Worm (Caenorhabditis elegans): ENCODE results near the gene F48G7.13.

Gene F48G7.13

DNA sequence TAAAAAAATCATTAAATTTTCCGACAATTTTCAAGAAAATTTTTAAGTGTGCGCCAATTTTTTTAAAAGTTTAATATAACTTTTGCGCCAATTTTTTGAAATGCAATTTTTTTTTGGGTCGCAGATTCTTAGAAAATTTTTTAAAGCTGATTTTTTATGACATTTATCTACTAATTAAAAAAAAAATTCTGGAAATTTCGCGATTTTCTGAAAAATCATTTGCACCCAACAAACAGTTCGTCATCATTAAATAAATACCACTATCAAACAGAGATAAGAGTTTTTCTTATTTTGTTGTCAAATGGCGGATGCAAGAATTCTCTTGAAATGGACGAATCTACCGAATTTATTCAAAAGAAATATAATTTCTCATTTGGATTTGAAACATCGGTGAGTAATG lies at the start of gene F48G7.13:
Gene F48G7.13 (plus strand): TSS at position 301 of the 400 bp plus-strand sequence.
- TF ChIP-seq daf-16 (GFP tag; optimal IDR thresholded peaks at IDR 0.05): no peak
- peak; percentile 55 for TF ChIP-seq daf-16 (tag; optimal IDR thresholded peaks at IDR 0.05)
- no peak for TF ChIP-seq egl-27 (tag; optimal IDR thresholded peaks at IDR 0.05)

DNA sequence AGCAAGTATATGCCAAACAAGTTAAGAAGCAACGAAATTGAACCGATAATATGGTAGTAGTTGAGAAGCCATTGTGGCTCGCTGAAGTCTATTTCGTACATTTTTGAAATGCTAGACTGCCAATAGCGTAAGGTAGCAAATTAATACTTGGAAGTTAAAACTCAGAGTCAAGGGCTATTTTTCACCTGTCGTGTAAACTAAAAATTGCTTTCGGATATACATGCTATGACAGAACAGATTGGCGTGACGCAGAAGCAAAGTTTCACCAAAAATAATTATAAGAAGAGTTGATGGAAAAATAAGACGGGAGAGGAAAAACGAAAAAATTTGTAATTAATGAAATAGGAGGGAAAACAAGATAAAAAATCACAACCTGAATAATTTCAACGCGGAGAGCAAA lies 49.4 kb upstream of the F48G7.13 start, which contains the start of gene sri-73:
Gene sri-73 (minus strand): TSS at position 101 of the 400 bp plus-strand sequence.
- TF ChIP-seq ama-1 (optimal IDR thresholded peaks at IDR 0.05): no peak
- no peak for TF ChIP-seq ztf-7 (tag; optimal IDR thresholded peaks at IDR 0.05)
- no peak for TF ChIP-seq aly-2 (tag; optimal IDR thresholded peaks at IDR 0.05)
- no peak for TF ChIP-seq daf-19 (GFP tag; conservative IDR thresholded peaks at IDR 0.05)
- TF ChIP-seq lin-38 (GFP tag; IDR thresholded peaks at IDR 0.05): no peak
- no peak for TF ChIP-seq ctbp-1 (GFP tag; IDR thresholded peaks at IDR 0.05)
- no peak for TF ChIP-seq attf-4 (tag; optimal IDR thresholded peaks at IDR 0.05)
- TF ChIP-seq lin-29 (GFP tag; IDR thresholded peaks at IDR 0.05): no peak
- no peak for TF ChIP-seq hmg-1.1 (GFP tag; IDR thresholded peaks at IDR 0.05)
- no peak for TF ChIP-seq rbr-2 (tag; optimal IDR thresholded peaks at IDR 0.05)
- TF ChIP-seq ceh-32 (tag; optimal IDR thresholded peaks at IDR 0.05; ENCODE audit: poor library complexity): no peak
- TF ChIP-seq mxl-2 (GFP tag; conservative IDR thresholded peaks at IDR 0.05): no peak
- no peak for TF ChIP-seq nhr-25 (tag; optimal IDR thresholded peaks at IDR 0.05; ENCODE audit: borderline replicate concordance, insufficient read depth)
- no peak for TF ChIP-seq ceh-28 (tag; optimal IDR thresholded peaks at IDR 0.05)
- TF ChIP-seq Y48G9A.11 (GFP tag; IDR thresholded peaks at IDR 0.05): no peak
- TF ChIP-seq dpl-1 (GFP tag; optimal IDR thresholded peaks at IDR 0.05): no peak
- no peak for TF ChIP-seq ZK337.2 (GFP tag; IDR thresholded peaks at IDR 0.05)
- TF ChIP-seq nhr-11 (tag; optimal IDR thresholded peaks at IDR 0.05): no peak

DNA sequence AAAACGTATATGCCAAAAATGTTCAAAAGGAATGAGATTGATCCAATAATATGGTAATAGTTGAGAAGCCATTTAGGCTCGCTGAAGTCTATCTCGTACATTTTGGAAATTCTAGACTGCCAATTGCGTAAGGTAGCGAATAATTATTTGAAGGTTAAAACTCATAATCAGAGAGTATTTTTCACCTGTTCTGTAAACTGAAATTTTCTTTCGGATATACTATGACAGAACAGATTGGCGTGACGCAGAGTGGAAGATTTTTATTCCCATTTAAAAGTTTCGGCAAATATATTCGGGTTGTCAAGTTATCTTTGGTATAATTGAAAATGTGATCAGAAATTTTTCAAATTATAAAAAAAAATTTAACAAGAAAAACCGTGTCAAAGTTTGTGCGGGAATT lies 47.3 kb upstream of the F48G7.13 start, which contains the start of gene sri-72:
Gene sri-72 (minus strand): TSS at position 101 of the 400 bp plus-strand sequence.
- TF ChIP-seq R02D3.7 (tag; optimal IDR thresholded peaks at IDR 0.05) (no peak), ztf-7 (tag; optimal IDR thresholded peaks at IDR 0.05) (no peak), zag-1 (tag; optimal IDR thresholded peaks at IDR 0.05) (no peak), pqm-1 (tag; optimal IDR thresholded peaks at IDR 0.05) (no peak), nhr-48 (tag; optimal IDR thresholded peaks at IDR 0.05) (no peak), mep-1 (tag; optimal IDR thresholded peaks at IDR 0.05) (no peak), nhr-111 (GFP tag; optimal IDR thresholded peaks at IDR 0.05) (no peak), arid-1 (GFP tag; conservative IDR thresholded peaks at IDR 0.05) (no peak), unc-130 (GFP tag; optimal IDR thresholded peaks at IDR 0.05) (no peak), ceh-32 (tag; optimal IDR thresholded peaks at IDR 0.05; ENCODE audit: poor library complexity) (no peak), ceh-62 (tag; optimal IDR thresholded peaks at IDR 0.05) (no peak), daf-19 (GFP tag; conservative IDR thresholded peaks at IDR 0.05) (no peak), ceh-44 (GFP tag; IDR thresholded peaks at IDR 0.05) (no peak), lin-13 (GFP tag; optimal IDR thresholded peaks at IDR 0.05) (no peak), fos-1 (tag; optimal IDR thresholded peaks at IDR 0.05) (no peak), lin-29 (GFP tag; IDR thresholded peaks at IDR 0.05) (no peak), Y48G9A.11 (GFP tag; IDR thresholded peaks at IDR 0.05) (no peak)

DNA sequence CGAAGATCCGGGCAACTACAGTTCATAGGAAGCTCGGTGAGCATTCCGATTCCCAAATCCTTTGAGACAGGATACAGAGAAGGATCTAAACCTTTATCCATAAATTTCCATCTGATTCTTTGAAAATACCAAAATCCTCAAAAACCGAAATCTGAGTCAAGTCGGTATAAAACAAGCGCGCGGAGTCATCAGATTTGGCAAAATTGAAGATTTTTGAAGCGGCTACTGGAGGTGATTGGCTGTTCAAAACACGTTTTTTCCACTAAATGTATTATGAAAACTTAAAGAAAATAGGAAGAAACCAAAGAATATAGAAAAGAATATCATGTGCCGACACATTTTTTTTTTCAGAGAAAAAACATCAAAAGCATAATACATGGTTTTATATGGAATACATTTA lies 40.7 kb upstream of the F48G7.13 start, which contains the start of gene C14C6.13:
Gene C14C6.13 (minus strand): TSS at position 101 of the 400 bp plus-strand sequence.
- no peak for TF ChIP-seq Y5F2A.4 (GFP tag; optimal IDR thresholded peaks at IDR 0.05)
- no peak for TF ChIP-seq ztf-11 (tag; optimal IDR thresholded peaks at IDR 0.05)
- no peak for TF ChIP-seq gei-8 (GFP tag; optimal IDR thresholded peaks at IDR 0.05)
- no peak for TF ChIP-seq lin-15B (tag; optimal IDR thresholded peaks at IDR 0.05)
- no peak for TF ChIP-seq daf-12 (tag; optimal IDR thresholded peaks at IDR 0.05)
- no peak for TF ChIP-seq hmg-1.1 (GFP tag; IDR thresholded peaks at IDR 0.05)
- TF ChIP-seq dmd-8 (GFP tag; IDR thresholded peaks at IDR 0.05): no peak
- TF ChIP-seq Y105C5A.15 (GFP tag; IDR thresholded peaks at IDR 0.05): no peak
- no peak for TF ChIP-seq zip-11 (GFP tag; IDR thresholded peaks at IDR 0.05)
- TF ChIP-seq F44E2.7 (GFP tag; IDR thresholded peaks at IDR 0.05): no peak
- no peak for TF ChIP-seq nhr-237 (tag; optimal IDR thresholded peaks at IDR 0.05)

All from whole organism, L4 larva.